Worm (Caenorhabditis elegans) whole organism, L1 larva: ENCODE data around the gene rha-1.

Experiments
- C16A3.4 ChIP-seq: fragments of 150-350 bp; optimal IDR thresholded peaks from 2 replicates; lab custom pipeline; 2014; ENCODE audit warnings: missing biosample characterization, missing genetic modification characterization
- C34B4.2 ChIP-seq: sonication (generic microtip); optimal IDR thresholded peaks from 2 replicates; lab custom pipeline; 2017; ENCODE audit warnings: mild to moderate bottlenecking, missing genetic modification characterization, missing compliant biosample characterization
- aha-1 ChIP-seq: fragments of 150-350 bp; optimal IDR thresholded peaks from 2 replicates; lab custom pipeline; 2014; ENCODE audit warnings: missing biosample characterization, missing genetic modification characterization
- alr-1 ChIP-seq: fragments of 200-800 bp; sonication (Bioruptor generic); optimal IDR thresholded peaks from 2 replicates; lab custom pipeline; 2018; ENCODE audit warnings: borderline replicate concordance, mild to moderate bottlenecking, missing genetic modification characterization, missing compliant biosample characterization
- ama-1 ChIP-seq: fragments of 150-350 bp; optimal IDR thresholded peaks from 2 replicates; lab custom pipeline; 2014
- ceh-63 ChIP-seq: fragments of 200-800 bp; sonication (Bioruptor generic); optimal IDR thresholded peaks from 2 replicates; lab custom pipeline; 2018; ENCODE audit warnings: mild to moderate bottlenecking, missing genetic modification characterization, missing compliant biosample characterization
- ceh-82 ChIP-seq, 3 experiments: fragments of 150-350 bp in 1 of 3; sonication (generic microtip) in 2 of 3; optimal IDR thresholded peaks; 2 replicates each; lab custom pipeline; 2014 to 2017; ENCODE audit warnings: missing biosample characterization in 3 of 3, missing genetic modification characterization in 3 of 3
- ceh-88 ChIP-seq: fragments of 200-800 bp; sonication (Bioruptor generic); IDR thresholded peaks from 2 replicates; pipeline ENCODE4 v1.3.6; 2022; ENCODE audit warnings: missing genetic modification characterization, missing compliant biosample characterization
- dpl-1 ChIP-seq, 3 experiments: fragments of 150-350 bp in 2 of 3; sonication (generic microtip) in 1 of 3; optimal IDR thresholded peaks; 2 replicates each; lab custom pipeline; 2014 to 2017; ENCODE audit warnings: missing biosample characterization in 3 of 3, missing genetic modification characterization in 3 of 3, missing genetic modification reagents in 3 of 3
- dsc-1 ChIP-seq: sonication (generic microtip); optimal IDR thresholded peaks from 2 replicates; lab custom pipeline; 2016; ENCODE audit warnings: mild to moderate bottlenecking, missing genetic modification characterization, missing compliant biosample characterization
- egl-13 ChIP-seq: sonication (generic microtip); optimal IDR thresholded peaks from 2 replicates; lab custom pipeline; 2016; ENCODE audit warnings: missing genotype, missing genetic modification reagents, missing genetic modification characterization, missing compliant biosample characterization
- fkh-10 ChIP-seq: sonication (generic microtip); optimal IDR thresholded peaks from 2 replicates; lab custom pipeline; 2017; ENCODE audit warnings: missing biosample characterization, missing genetic modification reagents, missing genetic modification characterization
- hlh-4 ChIP-seq: sonication (generic microtip); optimal IDR thresholded peaks from 2 replicates; lab custom pipeline; 2016; ENCODE audit warnings: mild to moderate bottlenecking, missing genetic modification characterization, missing compliant biosample characterization
- hpl-2 ChIP-seq: fragments of 150-350 bp; optimal IDR thresholded peaks from 2 replicates; lab custom pipeline; 2014; ENCODE audit warnings: missing biosample characterization, missing genetic modification reagents, missing genetic modification characterization
- lin-14 ChIP-seq: fragments of 200-800 bp; sonication (Bioruptor generic); optimal IDR thresholded peaks from 2 replicates; lab custom pipeline; 2018; ENCODE audit warnings: mild to moderate bottlenecking, missing genetic modification characterization, moderate library complexity, missing compliant biosample characterization
- lin-15B ChIP-seq: fragments of 150-350 bp; sonication (generic microtip); optimal IDR thresholded peaks from 3 replicates; lab custom pipeline; 2014; ENCODE audit warnings: missing biosample characterization, missing genetic modification characterization
- lin-35 ChIP-seq, 2 experiments: fragments of 150-350 bp; optimal IDR thresholded peaks; 2 replicates each; lab custom pipeline; 2014; ENCODE audit warnings: missing biosample characterization in 2 of 2, missing genetic modification characterization in 2 of 2, missing genetic modification reagents in 2 of 2
- lin-39 ChIP-seq: fragments of 150-350 bp; optimal IDR thresholded peaks from 2 replicates; lab custom pipeline; 2014; ENCODE audit warnings: missing biosample characterization, missing genetic modification reagents, missing genetic modification characterization
- lsy-2 ChIP-seq, 2 experiments: fragments of 150-350 bp; optimal IDR thresholded peaks; 2 replicates each; lab custom pipeline; 2014; ENCODE audit warnings: missing biosample characterization in 2 of 2, missing genetic modification characterization in 2 of 2
- mab-9 ChIP-seq: fragments of 200-800 bp; sonication (Bioruptor generic); IDR thresholded peaks from 2 replicates; pipeline ENCODE4 v1.3.6; 2022; ENCODE audit warnings: missing genetic modification reagents, missing genetic modification characterization, missing compliant biosample characterization
- mdl-1 ChIP-seq, 2 experiments: fragments of 150-350 bp; optimal IDR thresholded peaks; 2 replicates each; lab custom pipeline; 2014 to 2017; ENCODE audit warnings: missing biosample characterization in 2 of 2, missing genetic modification characterization in 2 of 2, inconsistent platforms in 1 of 2
- mep-1 ChIP-seq: fragments of 150-350 bp; optimal IDR thresholded peaks from 2 replicates; lab custom pipeline; 2014; ENCODE audit warnings: missing biosample characterization, missing genetic modification characterization
- nhr-11 ChIP-seq: fragments of 150-350 bp; optimal IDR thresholded peaks from 2 replicates; lab custom pipeline; 2014; ENCODE audit warnings: missing biosample characterization, missing genetic modification characterization
- nhr-12 ChIP-seq: sonication (generic microtip); optimal IDR thresholded peaks from 2 replicates; lab custom pipeline; 2017; ENCODE audit warnings: missing biosample characterization, missing genetic modification characterization
- nhr-19 ChIP-seq: fragments of 200-800 bp; sonication (Bioruptor generic); conservative IDR thresholded peaks from 2 replicates; pipeline ENCODE4 v1.3.6; 2022; ENCODE audit warnings: missing genetic modification characterization, missing compliant biosample characterization
- nhr-20 ChIP-seq: sonication (generic microtip); optimal IDR thresholded peaks from 2 replicates; lab custom pipeline; 2016; ENCODE audit warnings: mild to moderate bottlenecking, missing genetic modification characterization, missing compliant biosample characterization
- nhr-237 ChIP-seq: fragments of 150-350 bp; optimal IDR thresholded peaks from 2 replicates; lab custom pipeline; 2014; ENCODE audit warnings: missing biosample characterization, missing genetic modification characterization
- nhr-28 ChIP-seq: fragments of 150-350 bp; optimal IDR thresholded peaks from 2 replicates; lab custom pipeline; 2014; ENCODE audit warnings: missing biosample characterization, missing genetic modification characterization
- nhr-47 ChIP-seq: sonication (generic microtip); optimal IDR thresholded peaks from 2 replicates; lab custom pipeline; 2016; ENCODE audit warnings: mild to moderate bottlenecking, missing genetic modification characterization, moderate library complexity, missing compliant biosample characterization
- nhr-71 ChIP-seq: sonication (generic microtip); optimal IDR thresholded peaks from 2 replicates; lab custom pipeline; 2016; ENCODE audit warnings: mild to moderate bottlenecking, missing genetic modification characterization, moderate library complexity, missing compliant biosample characterization
- nhr-76 ChIP-seq: sonication (generic microtip); optimal IDR thresholded peaks from 2 replicates; lab custom pipeline; 2017; ENCODE audit warnings: missing biosample characterization, missing genetic modification characterization
- nhr-77 ChIP-seq: fragments of 150-350 bp; optimal IDR thresholded peaks from 2 replicates; lab custom pipeline; 2014; ENCODE audit warnings: missing biosample characterization, missing genetic modification characterization
- nhr-90 ChIP-seq: sonication (generic microtip); optimal IDR thresholded peaks from 2 replicates; lab custom pipeline; 2016; ENCODE audit warnings: mild to moderate bottlenecking, missing genetic modification characterization, missing compliant biosample characterization; ENCODE audit not compliant: poor library complexity
- pag-3 ChIP-seq: sonication (generic microtip); optimal IDR thresholded peaks from 2 replicates; lab custom pipeline; 2017; ENCODE audit warnings: missing genetic modification characterization, mild to moderate bottlenecking, missing compliant biosample characterization, antibody characterized with exemption, borderline replicate concordance; ENCODE audit not compliant: insufficient read depth
- pax-3 ChIP-seq: fragments of 200-800 bp; sonication (Bioruptor generic); optimal IDR thresholded peaks from 2 replicates; lab custom pipeline; 2018; ENCODE audit warnings: mild to moderate bottlenecking, missing genetic modification characterization, moderate library complexity, missing compliant biosample characterization
- rnt-1 ChIP-seq: sonication (generic microtip); optimal IDR thresholded peaks from 2 replicates; lab custom pipeline; 2016; ENCODE audit warnings: mild to moderate bottlenecking, missing genetic modification characterization, moderate library complexity, missing compliant biosample characterization
- skn-1 ChIP-seq: fragments of 150-350 bp; optimal IDR thresholded peaks from 2 replicates; lab custom pipeline; 2014; ENCODE audit warnings: missing biosample characterization, missing genetic modification characterization
- snpc-4 ChIP-seq: fragments of 150-350 bp; optimal IDR thresholded peaks from 2 replicates; lab custom pipeline; 2014; ENCODE audit warnings: missing biosample characterization, missing genetic modification characterization
- snu-23 ChIP-seq: sonication (generic microtip); optimal IDR thresholded peaks from 2 replicates; lab custom pipeline; 2016; ENCODE audit warnings: missing genetic modification characterization, missing compliant biosample characterization
- sptf-1 ChIP-seq: fragments of 150-350 bp; optimal IDR thresholded peaks from 2 replicates; lab custom pipeline; 2014; ENCODE audit warnings: missing biosample characterization, missing genetic modification characterization
- sup-37 ChIP-seq: fragments of 200-800 bp; sonication (Bioruptor generic); optimal IDR thresholded peaks from 2 replicates; lab custom pipeline; 2018; ENCODE audit warnings: mild to moderate bottlenecking, missing genetic modification characterization, missing compliant biosample characterization
- tbx-2 ChIP-seq: sonication (generic microtip); optimal IDR thresholded peaks from 2 replicates; lab custom pipeline; 2016; ENCODE audit warnings: missing genetic modification characterization, missing compliant biosample characterization
- unc-62 ChIP-seq: fragments of 150-350 bp; optimal IDR thresholded peaks from 2 replicates; lab custom pipeline; 2014; ENCODE audit warnings: missing biosample characterization, missing genetic modification reagents, missing genetic modification characterization
- unc-98 ChIP-seq: fragments of 200-800 bp; sonication (Bioruptor generic); IDR thresholded peaks from 2 replicates; pipeline ENCODE4 v1.3.6; 2022; ENCODE audit warnings: missing genetic modification characterization, missing compliant biosample characterization
- xbp-1 ChIP-seq: sonication (generic microtip); optimal IDR thresholded peaks from 2 replicates; lab custom pipeline; 2016; ENCODE audit warnings: missing genetic modification characterization, missing compliant biosample characterization
- zag-1 ChIP-seq: fragments of 150-350 bp; optimal IDR thresholded peaks from 2 replicates; lab custom pipeline; 2014; ENCODE audit warnings: missing biosample characterization, missing genetic modification characterization
- ztf-11 ChIP-seq, 2 experiments: sonication (generic microtip); optimal IDR thresholded peaks; 2 replicates each; lab custom pipeline; 2016 to 2017; ENCODE audit warnings: missing genetic modification characterization in 2 of 2, missing biosample characterization in 1 of 2, missing compliant biosample characterization in 1 of 2

rha-1 gene

DNA sequence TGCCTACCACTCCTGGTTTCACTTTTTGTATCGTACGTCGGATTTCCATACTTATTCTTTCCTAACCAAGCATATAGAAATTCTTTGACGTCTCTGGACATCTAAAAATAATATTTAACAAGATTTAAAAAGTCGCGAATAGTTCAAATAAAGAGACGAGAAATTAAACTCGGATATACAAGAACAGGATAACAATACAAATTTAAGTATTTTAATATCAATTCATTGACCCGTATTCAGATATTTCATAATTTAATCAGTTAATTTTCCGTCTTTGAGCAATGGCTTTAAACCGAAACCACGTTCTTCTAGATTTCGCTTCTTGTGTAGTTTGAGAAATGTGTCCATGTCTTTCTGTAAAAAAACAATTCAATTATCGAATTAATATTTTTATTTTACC lies at the start of gene rha-1:
TSS of gene rha-1 (minus strand) at position 101 of the 400 bp plus-strand sequence.
- TF ChIP-seq sup-37 (GFP tag; lab: Kevin White, UChicago) (no peak), pax-3 (tag; lab: Kevin White, UChicago) (no peak), nhr-28 (tag; lab: Kevin White, UChicago) (no peak), dsc-1 (tag; lab: Kevin White, UChicago) (no peak), ztf-11 (tag; optimal IDR thresholded peaks at IDR 0.05; lab: Kevin White, UChicago) (no peak), hlh-4 (tag; lab: Kevin White, UChicago) (no peak), snu-23 (no peak), lin-15B (no peak), dpl-1 (GFP tag; optimal IDR thresholded peaks at IDR 0.05; lab: Kevin White, UChicago) (no peak), skn-1 (no peak), unc-62 (GFP tag; lab: Kevin White, UChicago) (no peak), nhr-19 (GFP tag; lab: Robert Waterston, UW) (no peak), lin-35 (GFP tag; optimal IDR thresholded peaks at IDR 0.05; lab: Kevin White, UChicago) (no peak), sptf-1 (no peak), egl-13 (tag; lab: Kevin White, UChicago) (no peak), nhr-90 (tag; lab: Kevin White, UChicago) (no peak), nhr-71 (tag; lab: Kevin White, UChicago) (no peak), tbx-2 (tag; lab: Kevin White, UChicago) (no peak), aha-1 (tag; lab: Kevin White, UChicago) (no peak)

DNA sequence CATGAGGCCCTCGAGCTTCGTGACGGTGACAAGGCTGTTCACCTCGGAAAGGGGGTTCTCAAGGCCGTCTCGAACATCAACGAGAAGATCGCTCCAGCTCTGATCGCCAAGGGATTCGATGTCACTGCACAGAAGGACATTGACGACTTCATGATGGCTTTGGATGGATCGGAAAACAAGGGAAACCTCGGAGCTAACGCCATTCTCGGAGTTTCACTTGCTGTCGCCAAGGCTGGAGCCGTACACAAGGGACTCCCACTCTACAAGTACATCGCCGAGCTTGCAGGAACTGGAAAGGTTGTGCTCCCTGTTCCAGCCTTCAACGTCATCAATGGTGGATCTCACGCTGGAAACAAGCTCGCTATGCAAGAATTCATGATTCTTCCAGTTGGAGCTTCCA lies 48.9 kb upstream of the rha-1 start:
- no peak for TF ChIP-seq ceh-88 (GFP tag; lab: Robert Waterston, UW)

DNA sequence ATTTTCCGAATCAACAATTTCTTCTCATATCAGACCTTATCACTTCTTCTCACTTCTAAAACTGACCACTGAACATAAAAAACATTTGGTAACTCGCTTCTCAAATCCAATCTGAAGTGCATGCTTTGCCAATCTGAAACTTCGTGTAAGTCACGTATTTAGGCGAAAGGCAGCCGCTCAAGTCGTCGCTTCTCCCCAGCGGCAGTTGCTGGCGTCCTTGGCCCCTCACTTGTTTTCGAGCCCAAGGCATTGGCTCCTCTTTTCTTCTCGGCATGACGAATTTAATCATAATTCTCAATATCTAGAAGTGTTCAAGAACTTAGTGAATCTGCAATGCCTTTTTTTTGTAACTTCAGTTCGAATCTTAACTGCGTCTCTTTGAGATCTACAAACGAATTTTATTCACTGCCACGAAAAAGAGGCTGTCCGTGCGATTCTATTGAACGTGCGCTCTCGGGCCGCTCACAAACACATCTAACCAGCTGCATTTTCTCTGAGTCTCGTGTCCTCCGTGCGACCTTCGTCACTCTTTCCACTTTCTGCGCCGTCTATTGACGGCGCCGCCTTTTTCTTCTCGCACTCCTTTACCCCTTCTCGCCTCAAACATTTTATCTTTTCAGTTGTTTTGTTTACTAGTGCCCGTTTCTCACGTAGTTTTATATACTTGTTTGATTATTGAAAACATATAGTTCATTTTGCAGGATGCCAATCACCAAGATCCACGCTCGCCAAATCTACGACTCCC lies 48.1 kb upstream of the rha-1 start:
- TF ChIP-seq xbp-1 (tag; lab: Kevin White, UChicago) (peak; percentile 25), nhr-77 (tag; lab: Kevin White, UChicago) (no peak), mep-1 (tag; lab: Kevin White, UChicago) (no peak), nhr-12 (tag; lab: Kevin White, UChicago) (no peak), unc-98 (GFP tag; lab: Robert Waterston, UW) (no peak), mdl-1 (tag; optimal IDR thresholded peaks at IDR 0.05; lab: Kevin White, UChicago) (peak in 1 of 2 experiments; percentile 32), fkh-10 (GFP tag; lab: Kevin White, UChicago) (no peak), zag-1 (tag; lab: Kevin White, UChicago) (no peak), lin-39 (tag; lab: Kevin White, UChicago) (no peak), nhr-47 (no peak), nhr-19 (GFP tag; lab: Robert Waterston, UW) (no peak), nhr-20 (tag; lab: Kevin White, UChicago) (peak; percentile 25), ceh-88 (GFP tag; lab: Robert Waterston, UW) (no peak), hpl-2 (GFP tag; lab: Kevin White, UChicago) (no peak), dsc-1 (tag; lab: Kevin White, UChicago) (peak; percentile 4), hlh-4 (tag; lab: Kevin White, UChicago) (no peak), nhr-237 (tag; lab: Kevin White, UChicago) (no peak), ceh-63 (GFP tag; lab: Kevin White, UChicago) (no peak), ama-1 (no peak), unc-62 (GFP tag; lab: Kevin White, UChicago) (no peak), mab-9 (no peak), egl-13 (tag; lab: Kevin White, UChicago) (no peak), alr-1 (tag; lab: Kevin White, UChicago) (no peak), C34B4.2 (no peak), nhr-11 (tag; lab: Kevin White, UChicago) (no peak), nhr-71 (tag; lab: Kevin White, UChicago) (peak; percentile 34), C16A3.4 (tag; lab: Kevin White, UChicago) (no peak), skn-1 (no peak), sup-37 (GFP tag; lab: Kevin White, UChicago) (no peak), ceh-82 (tag; optimal IDR thresholded peaks at IDR 0.05; lab: Kevin White, UChicago) (peak in 1 of 3 experiments; percentile 19), dpl-1 (GFP tag; optimal IDR thresholded peaks at IDR 0.05; lab: Kevin White, UChicago) (peak in 1 of 3 experiments; percentile 13), lsy-2 (tag; optimal IDR thresholded peaks at IDR 0.05; lab: Kevin White, UChicago) (peak in 1 of 2 experiments; percentile 27), nhr-76 (no peak), snpc-4 (tag; lab: Kevin White, UChicago) (no peak), lin-14 (peak; percentile 76), pag-3 (tag; lab: Kevin White, UChicago) (no peak), rnt-1 (tag; lab: Kevin White, UChicago) (no peak)
